Worm (Caenorhabditis elegans) whole organism, L2 larva: Measurements from ENCODE around the gene rgs-6.

Experiments
- ZK546.5 ChIP-seq: sonication (generic microtip); optimal IDR thresholded peaks from 2 replicates; lab custom pipeline; 2017; ENCODE audit warnings: missing biosample characterization, missing genetic modification characterization
- aly-2 ChIP-seq: fragments of 150-350 bp; optimal IDR thresholded peaks from 2 replicates; lab custom pipeline; 2014; ENCODE audit warnings: missing biosample characterization, missing genetic modification characterization
- dmd-4 ChIP-seq: sonication (generic microtip); optimal IDR thresholded peaks from 2 replicates; lab custom pipeline; 2017; ENCODE audit warnings: missing biosample characterization, missing genetic modification characterization
- elt-1 ChIP-seq: fragments of 150-350 bp; optimal IDR thresholded peaks from 2 replicates; lab custom pipeline; 2014; ENCODE audit warnings: missing biosample characterization, missing genetic modification characterization
- lin-39 ChIP-seq: fragments of 150-350 bp; optimal IDR thresholded peaks from 2 replicates; lab custom pipeline; 2014; ENCODE audit warnings: missing biosample characterization, missing genetic modification reagents, missing genetic modification characterization
- mdl-1 ChIP-seq, 2 experiments: fragments of 150-350 bp in 1 of 2; sonication (generic microtip) in 1 of 2; optimal IDR thresholded peaks; 2 replicates each; lab custom pipeline; 2017; ENCODE audit warnings: missing biosample characterization in 2 of 2, missing genetic modification characterization in 2 of 2
- nhr-237 ChIP-seq: fragments of 150-350 bp; optimal IDR thresholded peaks from 2 replicates; lab custom pipeline; 2014; ENCODE audit warnings: missing biosample characterization, missing genetic modification characterization
- nhr-25 ChIP-seq: fragments of 150-350 bp; sonication (generic microtip); optimal IDR thresholded peaks from 3 replicates; lab custom pipeline; 2014; ENCODE audit warnings: missing biosample characterization, missing genetic modification characterization
- unc-62 ChIP-seq: fragments of 150-350 bp; optimal IDR thresholded peaks from 2 replicates; lab custom pipeline; 2014; ENCODE audit warnings: missing biosample characterization, missing genetic modification reagents, missing genetic modification characterization
- zag-1 ChIP-seq: fragments of 150-350 bp; optimal IDR thresholded peaks from 2 replicates; lab custom pipeline; 2014; ENCODE audit warnings: missing biosample characterization, missing genetic modification characterization
- ztf-4 ChIP-seq: fragments of 150-350 bp; optimal IDR thresholded peaks from 2 replicates; lab custom pipeline; 2014; ENCODE audit warnings: missing biosample characterization, missing genetic modification characterization

- TF ChIP-seq aly-2 (tag; lab: Kevin White, UChicago) = no peak
- TF ChIP-seq nhr-25 (tag; lab: Kevin White, UChicago) = no peak
- TF ChIP-seq elt-1 (tag; lab: Kevin White, UChicago) = no peak
- no peak for TF ChIP-seq unc-62 (GFP tag; lab: Kevin White, UChicago)
- TF ChIP-seq lin-39 = no peak
- no peak for TF ChIP-seq ztf-4
- TF ChIP-seq mdl-1 (tag; optimal IDR thresholded peaks at IDR 0.05; lab: Kevin White, UChicago) = no peak
- TF ChIP-seq zag-1 (tag; lab: Kevin White, UChicago) = no peak
- TF ChIP-seq ZK546.5 (tag; lab: Kevin White, UChicago) = no peak
- TF ChIP-seq nhr-237 (tag; lab: Kevin White, UChicago) = no peak
- no peak for TF ChIP-seq dmd-4 (tag; lab: Kevin White, UChicago)
Measured at ce11 chrX:5715369-5715768, 18.2 kb downstream of the rgs-6 start.
